Worm (Caenorhabditis elegans) whole organism, dauer: ENCODE results near the gene C25E10.10.

Experiments used
- unc-62 ChIP-seq: sonication (generic microtip); optimal IDR thresholded peaks from 2 replicates; lab custom pipeline; 2017; ENCODE audit warnings: missing biosample characterization, missing genetic modification reagents, missing genetic modification characterization

C25E10.10 gene

DNA sequence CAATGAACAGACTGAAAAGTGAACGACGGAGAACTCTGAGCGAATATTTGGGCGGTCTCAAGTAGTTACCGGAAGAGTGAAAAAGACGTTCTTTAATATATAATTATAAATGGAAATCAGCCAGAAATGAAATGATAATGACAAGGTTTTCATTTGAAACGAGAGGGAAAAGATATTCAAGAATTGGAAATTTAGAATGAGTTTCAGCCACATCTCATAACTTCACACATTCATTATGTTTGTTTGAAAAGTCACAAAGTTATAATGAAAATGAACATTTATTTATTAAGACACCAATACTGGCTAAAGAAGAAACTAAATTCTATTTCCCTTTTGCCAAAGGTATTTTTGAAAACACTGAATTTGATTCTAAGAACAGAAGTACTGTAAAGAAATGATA is 5.1 kb downstream of the C25E10.10 start, which contains the start of gene C25E10.7:
Gene C25E10.7, minus strand, starts transcription at position 101 of the 400 bp plus-strand sequence.
- TF ChIP-seq unc-62, result no peak

DNA sequence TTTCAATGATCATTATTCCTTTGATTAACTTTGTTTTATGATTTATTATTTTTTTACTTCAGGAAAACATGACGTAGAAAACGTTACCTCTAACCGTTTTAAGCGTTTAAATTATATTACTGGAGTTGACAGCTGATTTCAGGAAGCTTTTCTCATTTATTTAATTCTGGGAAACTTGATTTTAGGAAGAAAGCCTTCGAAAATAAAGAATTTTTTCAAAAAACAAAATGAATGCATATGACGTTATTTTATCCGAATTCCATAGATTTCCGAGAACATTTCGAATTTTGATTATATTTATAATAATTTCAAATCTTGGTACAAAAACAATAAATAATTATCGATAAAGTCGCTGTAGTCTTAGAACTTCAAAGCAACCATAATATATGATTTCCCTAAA is 6.9 kb downstream of the C25E10.10 start:
- no peak for TF ChIP-seq unc-62

ce11 chrV:9047555-9048049 is 8.6 kb downstream of the C25E10.10 start, which contains the start of gene C25E10.17:
Gene C25E10.17, minus strand, starts transcription at chrV:9047605.
- TF ChIP-seq unc-62, result no peak

- no peak for TF ChIP-seq unc-62
These were observed 11.3 kb downstream of the C25E10.10 start, which contains the start of gene nhr-30 for ce11 chrV:9044871-9045270. Gene nhr-30, plus strand, starts transcription at chrV:9045171.

- TF ChIP-seq unc-62, result no peak
These were observed 15.1 kb downstream of the C25E10.10 start, which contains the start of gene cyp-33B1 for ce11 chrV:9041030-9041429. Gene cyp-33B1, plus strand, starts transcription at chrV:9041330.

DNA sequence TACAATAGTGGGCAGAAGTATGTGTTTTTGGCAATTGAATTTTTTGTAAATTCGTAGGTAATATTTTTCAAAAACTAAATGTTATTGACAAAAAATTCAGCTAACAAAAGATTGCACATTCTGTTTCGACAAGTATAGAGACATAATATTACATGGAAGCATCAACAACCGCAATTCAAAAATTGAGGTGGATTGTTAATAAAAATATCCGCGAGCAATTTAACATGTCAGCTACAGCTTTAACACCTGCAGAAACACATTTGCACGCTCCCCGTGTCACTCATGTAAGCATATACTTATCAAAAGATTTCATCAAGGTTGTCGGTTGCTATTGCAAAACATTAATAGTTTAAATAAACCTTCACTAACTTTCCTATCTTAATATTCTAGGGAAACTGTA is 20.5 kb downstream of the C25E10.10 start, which contains the start of gene srsx-34:
Gene srsx-34, plus strand, starts transcription at position 301 of the 400 bp plus-strand sequence.
- TF ChIP-seq unc-62, result no peak

ce11 chrV:9033267-9033666 is 22.9 kb downstream of the C25E10.10 start, which contains the start of gene C25E10.4:
Gene C25E10.4, plus strand, starts transcription at chrV:9033567.
- TF ChIP-seq unc-62, result no peak

DNA sequence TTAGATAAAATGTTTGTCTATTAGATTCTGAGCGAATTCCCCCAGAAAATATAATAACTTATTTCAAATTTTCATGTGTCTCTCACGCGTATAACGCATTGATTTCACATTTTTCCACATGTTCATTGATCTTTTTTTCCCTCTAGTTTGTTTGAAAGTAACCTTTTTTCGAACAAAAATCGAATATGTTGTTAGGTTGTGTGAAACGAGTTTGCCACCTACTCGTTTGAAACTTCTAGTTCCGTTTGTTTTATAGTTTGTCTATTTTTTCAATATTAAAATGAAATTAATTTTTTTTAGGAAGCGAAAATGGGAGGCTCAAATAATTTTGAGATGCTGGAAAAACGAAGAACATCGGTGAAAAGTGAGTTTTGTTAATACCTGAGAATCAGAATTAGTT is 25.9 kb downstream of the C25E10.10 start, which contains the start of gene C25E10.5:
Gene C25E10.5, plus strand, starts transcription at position 301 of the 400 bp plus-strand sequence.
- no peak for TF ChIP-seq unc-62

- TF ChIP-seq unc-62, result no peak
These were observed 31.4 kb downstream of the C25E10.10 start, which contains the start of gene bus-1 for ce11 chrV:9024713-9025112. Gene bus-1, minus strand, starts transcription at chrV:9024813.

ce11 chrV:9022078-9022477 is 34.1 kb downstream of the C25E10.10 start, which contains the start of gene oac-41:
Gene oac-41, minus strand, starts transcription at chrV:9022178.
- TF ChIP-seq unc-62, result no peak

DNA sequence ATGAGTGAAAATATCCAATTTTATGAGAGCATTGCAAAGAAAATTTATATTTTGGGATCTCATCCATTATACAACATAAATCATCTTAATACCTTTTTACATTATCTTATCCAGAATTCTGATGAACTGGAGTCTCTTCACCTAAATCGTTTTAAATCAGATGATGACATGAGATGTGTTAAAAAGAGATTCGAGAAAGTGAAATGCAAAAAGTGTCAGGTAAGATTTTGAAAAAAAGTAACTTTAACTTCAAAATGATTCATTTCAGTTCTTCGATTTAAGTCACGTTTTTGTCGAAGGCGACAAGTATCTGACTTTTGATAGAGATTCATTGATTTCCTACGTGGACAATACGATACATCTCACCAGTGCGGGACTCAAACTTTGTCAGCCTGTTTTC is 37.3 kb downstream of the C25E10.10 start:
- no peak for TF ChIP-seq unc-62

ce11 chrV:9016479-9016878 is 39.7 kb downstream of the C25E10.10 start, which contains the start of gene oac-40:
Gene oac-40, plus strand, starts transcription at chrV:9016779.
- no peak for TF ChIP-seq unc-62

DNA sequence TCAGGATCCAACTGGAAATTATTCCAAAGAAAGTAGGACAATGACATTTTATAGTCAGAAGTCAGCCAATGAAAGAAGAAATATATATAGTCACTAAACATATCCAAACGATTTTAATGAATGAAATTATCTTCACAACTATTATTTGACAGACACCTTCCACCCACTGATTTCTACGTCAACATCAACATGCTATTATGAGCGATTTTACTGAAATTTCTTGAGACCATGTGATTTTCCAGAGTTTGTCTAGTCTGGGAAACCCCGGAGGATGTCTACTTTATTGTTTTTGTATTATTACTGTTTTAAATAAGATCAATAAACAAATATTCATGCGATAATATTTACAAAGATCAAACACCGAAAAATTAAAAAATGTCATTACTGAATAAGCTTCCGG is 40.6 kb downstream of the C25E10.10 start, which contains the start of gene srt-18:
Gene srt-18, minus strand, starts transcription at position 101 of the 400 bp plus-strand sequence.
- no peak for TF ChIP-seq unc-62

- no peak for TF ChIP-seq unc-62
These were observed 42.4 kb downstream of the C25E10.10 start, which contains the start of gene srh-201 for ce11 chrV:9013765-9014164. Gene srh-201, minus strand, starts transcription at chrV:9013865.

DNA sequence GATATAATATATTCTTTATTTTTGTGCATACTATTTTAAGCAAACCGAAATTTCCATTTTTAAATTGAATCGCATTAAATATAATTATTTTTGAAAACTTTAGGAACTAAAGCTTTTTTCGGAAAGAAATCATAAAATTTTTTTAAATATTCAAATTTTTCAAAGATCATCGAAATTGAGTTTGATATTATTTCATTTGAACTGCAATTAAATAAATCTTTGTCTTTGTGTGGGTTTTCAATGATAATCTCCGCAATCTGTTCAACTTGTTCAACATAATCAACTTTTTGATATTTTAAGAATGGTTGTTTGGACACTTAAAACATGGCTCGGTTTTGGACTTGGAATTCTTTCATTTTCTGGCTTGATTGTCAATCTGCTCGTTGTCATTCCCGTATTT is 47.0 kb downstream of the C25E10.10 start, which contains the start of gene srx-2:
Gene srx-2, plus strand, starts transcription at position 301 of the 400 bp plus-strand sequence.
- no peak for TF ChIP-seq unc-62
